Worm (Caenorhabditis elegans): ENCODE measurements around the gene nos-3.

The nos-3 gene

ce11 chrII:9793197-9793596 lies 47.1 kb downstream of the nos-3 start, which contains the start of gene cyp-13A3:
TSS of gene cyp-13A3 (minus strand) at chrII:9793297.
- TF ChIP-seq nhr-102 (tag; optimal IDR thresholded peaks at IDR 0.05), result no peak
- TF ChIP-seq sdz-12 (GFP tag; optimal IDR thresholded peaks at IDR 0.05), result no peak
- TF ChIP-seq lin-39 (tag; optimal IDR thresholded peaks at IDR 0.05), result no peak
- no peak for TF ChIP-seq nhr-25 (tag; optimal IDR thresholded peaks at IDR 0.05; ENCODE audit: borderline replicate concordance, insufficient read depth)
- no peak for TF ChIP-seq unc-130 (GFP tag; optimal IDR thresholded peaks at IDR 0.05)
- no peak for TF ChIP-seq F10B5.3 (tag; optimal IDR thresholded peaks at IDR 0.05)
- TF ChIP-seq egl-27 (tag; optimal IDR thresholded peaks at IDR 0.05), result no peak

ce11 chrII:9797664-9798063 lies 51.5 kb downstream of the nos-3 start, which contains the start of gene cyp-13A4:
TSS of gene cyp-13A4 (minus strand) at chrII:9797740.
- peak in 1 of 2 experiments; percentile 29 for TF ChIP-seq unc-62 (GFP tag; optimal IDR thresholded peaks at IDR 0.05 in 1 of 2)
- TF ChIP-seq unc-62 (tag; optimal IDR thresholded peaks at IDR 0.05), result no peak
- TF ChIP-seq mes-2 (tag; optimal IDR thresholded peaks at IDR 0.05; ENCODE audit: poor library complexity, severe bottlenecking), result no peak
- TF ChIP-seq nhr-10 (tag; optimal IDR thresholded peaks at IDR 0.05), result no peak
- TF ChIP-seq gei-8 (GFP tag; optimal IDR thresholded peaks at IDR 0.05), result no peak
- TF ChIP-seq dmd-6 (GFP tag; IDR thresholded peaks at IDR 0.05), result peak; percentile 78
- no peak for TF ChIP-seq lin-29 (GFP tag; IDR thresholded peaks at IDR 0.05)
- no peak for TF ChIP-seq Y105C5A.15 (GFP tag; IDR thresholded peaks at IDR 0.05)
- no peak for TF ChIP-seq nhr-237 (tag; optimal IDR thresholded peaks at IDR 0.05)
- TF ChIP-seq egl-43 (GFP tag; IDR thresholded peaks at IDR 0.05), result no peak
- no peak for TF ChIP-seq zfp-3 (GFP tag; conservative IDR thresholded peaks at IDR 0.05)
- peak; percentile 3 for TF ChIP-seq hlh-11 (tag; optimal IDR thresholded peaks at IDR 0.05)
- TF ChIP-seq nhr-28 (tag; optimal IDR thresholded peaks at IDR 0.05), result peak; percentile 58
- no peak for TF ChIP-seq F37D6.2 (tag; optimal IDR thresholded peaks at IDR 0.05)
- peak; percentile 13 for TF ChIP-seq nhr-102 (tag; optimal IDR thresholded peaks at IDR 0.05)
- no peak for TF ChIP-seq ceh-82 (tag; optimal IDR thresholded peaks at IDR 0.05)
- peak; percentile 33 for TF ChIP-seq pqm-1 (tag; optimal IDR thresholded peaks at IDR 0.05)
- TF ChIP-seq ztf-7 (tag; optimal IDR thresholded peaks at IDR 0.05), result no peak
- TF ChIP-seq ceh-44 (GFP tag; IDR thresholded peaks at IDR 0.05), result no peak
- no peak for TF ChIP-seq daf-16 (GFP tag; optimal IDR thresholded peaks at IDR 0.05)
- peak; percentile 25 for TF ChIP-seq daf-16 (tag; optimal IDR thresholded peaks at IDR 0.05)
- TF ChIP-seq mdl-1 (tag; optimal IDR thresholded peaks at IDR 0.05), result no peak
